Worm (Caenorhabditis elegans): ENCODE results near the gene sti-1.

ce11 chrV:761882-762281, 11.4 kb upstream of the sti-1 start, which contains the start of gene C05E4.12:
- TF ChIP-seq klf-2 (GFP tag; conservative IDR thresholded peaks at IDR 0.05) (no peak), ztf-23 (GFP tag; IDR thresholded peaks at IDR 0.05) (no peak), T22C8.4 (GFP tag; IDR thresholded peaks at IDR 0.05) (no peak), cog-1 (tag; optimal IDR thresholded peaks at IDR 0.05) (no peak), ref-1 (GFP tag; conservative IDR thresholded peaks at IDR 0.05) (no peak)
